Worm (Caenorhabditis elegans) whole organism, L3 larva: ENCODE data around the gene hars-1.

Experiments used
- R02D3.7 ChIP-seq: fragments of 150-350 bp; optimal IDR thresholded peaks from 2 replicates; lab custom pipeline; 2014; ENCODE audit warnings: missing biosample characterization, missing genetic modification characterization
- ceh-82 ChIP-seq: fragments of 150-350 bp; optimal IDR thresholded peaks from 2 replicates; lab custom pipeline; 2014; ENCODE audit warnings: missing biosample characterization, missing genetic modification characterization
- elt-1 ChIP-seq: fragments of 150-350 bp; optimal IDR thresholded peaks from 2 replicates; lab custom pipeline; 2014; ENCODE audit warnings: missing biosample characterization, missing genetic modification characterization
- lsy-12 ChIP-seq: sonication (generic microtip); optimal IDR thresholded peaks from 2 replicates; lab custom pipeline; 2016; ENCODE audit warnings: mild to moderate bottlenecking, missing genetic modification characterization, missing compliant biosample characterization
- nhr-11 ChIP-seq: fragments of 150-350 bp; optimal IDR thresholded peaks from 2 replicates; lab custom pipeline; 2014; ENCODE audit warnings: missing biosample characterization, missing genetic modification characterization
- nhr-67 ChIP-seq: fragments of 150-350 bp; optimal IDR thresholded peaks from 2 replicates; lab custom pipeline; 2014; ENCODE audit warnings: missing biosample characterization, missing genetic modification characterization
- zag-1 ChIP-seq: fragments of 150-350 bp; optimal IDR thresholded peaks from 2 replicates; lab custom pipeline; 2014; ENCODE audit warnings: missing biosample characterization, missing genetic modification characterization

DNA sequence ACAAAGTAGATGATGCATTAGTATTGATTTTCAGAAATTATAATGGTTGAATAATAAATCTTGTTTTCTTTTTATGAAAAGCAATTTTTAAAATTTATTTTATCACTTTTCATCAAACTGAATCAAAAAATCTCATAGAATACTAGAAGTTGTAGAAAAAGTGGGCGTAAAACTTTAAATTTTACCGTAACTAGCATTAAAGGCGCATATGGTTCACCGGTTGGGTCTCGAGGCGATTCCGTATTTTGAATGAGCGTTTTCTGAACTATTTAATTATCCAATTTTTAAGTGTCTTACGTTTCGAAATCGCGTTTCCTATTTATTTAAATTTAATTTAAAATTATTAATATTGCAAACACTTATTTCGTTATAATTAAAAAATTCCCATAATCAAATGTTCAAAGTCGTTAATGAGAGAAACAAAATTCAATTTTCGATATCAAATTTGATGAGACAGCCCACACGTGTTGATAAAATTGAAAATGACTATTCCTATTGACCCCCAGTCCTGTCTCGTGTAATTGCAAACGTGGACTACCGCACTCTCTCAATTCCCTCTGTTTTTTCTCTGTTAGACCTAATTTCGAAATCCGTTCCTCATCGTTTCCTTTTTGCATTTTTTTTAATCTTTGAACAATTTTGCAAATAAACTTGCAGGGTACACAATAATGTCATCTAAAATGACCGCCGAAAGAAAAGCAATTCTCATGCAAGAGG is at the start of gene hars-1, which contains the start of gene T11G6.2:
- TF ChIP-seq lsy-12: no peak
- TF ChIP-seq nhr-11: no peak
- no peak for TF ChIP-seq R02D3.7 (tag; lab: Kevin White, UChicago)
- TF ChIP-seq ceh-82 (tag; lab: Kevin White, UChicago): no peak
- TF ChIP-seq nhr-67: no peak
- TF ChIP-seq zag-1 (tag; lab: Kevin White, UChicago): no peak
- TF ChIP-seq elt-1 (tag; lab: Kevin White, UChicago): no peak
